Fruit fly (Drosophila melanogaster) whole organism, prepupa: ENCODE data around the gene BBIP1.

Experiments used
- Blimp-1 ChIP-seq: fragments of 200-800 bp; sonication (Bioruptor generic); optimal IDR thresholded peaks from 3 replicates; lab custom pipeline; 2017; ENCODE audit warnings: missing biosample characterization, missing genetic modification characterization, mild to moderate bottlenecking, moderate library complexity, missing genetic modification reagents
- CG10631 ChIP-seq: fragments of 200-800 bp; sonication (Bioruptor generic); optimal IDR thresholded peaks from 2 replicates; lab custom pipeline; 2016; ENCODE audit warnings: missing biosample characterization, missing genetic modification characterization
- CG11294 ChIP-seq: fragments of 200-800 bp; sonication (Bioruptor generic); IDR thresholded peaks from 2 replicates; pipeline ENCODE4 v1.3.6; 2022; ENCODE audit warnings: missing biosample characterization, missing genetic modification characterization
- CG11762 ChIP-seq: fragments of 200-800 bp; sonication (Bioruptor generic); optimal IDR thresholded peaks from 3 replicates; lab custom pipeline; 2016; ENCODE audit warnings: missing biosample characterization, missing genetic modification characterization; ENCODE audit not compliant: insufficient read depth
- CG11902 ChIP-seq: fragments of 200-800 bp; sonication (Bioruptor generic); optimal IDR thresholded peaks from 3 replicates; lab custom pipeline; 2016; ENCODE audit warnings: missing biosample characterization, missing genetic modification characterization
- CG15336 ChIP-seq: fragments of 200-800 bp; sonication (Bioruptor generic); IDR thresholded peaks from 2 replicates; pipeline ENCODE4 v1.3.6; 2022; ENCODE audit warnings: missing biosample characterization, missing genetic modification characterization
- CG1621 ChIP-seq: fragments of 200-800 bp; sonication (Bioruptor generic); optimal IDR thresholded peaks from 3 replicates; lab custom pipeline; 2018; ENCODE audit warnings: missing biosample characterization, mild to moderate bottlenecking, missing genetic modification characterization
- CG16779 ChIP-seq: fragments of 200-800 bp; sonication (Bioruptor generic); optimal IDR thresholded peaks from 3 replicates; lab custom pipeline; 2017; ENCODE audit warnings: missing biosample characterization, mild to moderate bottlenecking, missing genetic modification characterization
- CG31627 ChIP-seq: fragments of 200-800 bp; sonication (Bioruptor generic); optimal IDR thresholded peaks from 3 replicates; lab custom pipeline; 2016; ENCODE audit warnings: missing biosample characterization, missing genetic modification characterization
- CG32006 ChIP-seq: fragments of 200-800 bp; sonication (Bioruptor generic); optimal IDR thresholded peaks from 3 replicates; lab custom pipeline; 2017; ENCODE audit warnings: missing biosample characterization, mild to moderate bottlenecking, missing genetic modification characterization
- CG34406 ChIP-seq: fragments of 200-800 bp; sonication (Bioruptor generic); optimal IDR thresholded peaks from 3 replicates; lab custom pipeline; 2016; ENCODE audit warnings: missing biosample characterization, missing genetic modification characterization
- CG3919 ChIP-seq: fragments of 200-800 bp; sonication (Bioruptor generic); optimal IDR thresholded peaks from 3 replicates; lab custom pipeline; 2016; ENCODE audit warnings: missing biosample characterization, missing genetic modification characterization
- CG4318 ChIP-seq: fragments of 200-800 bp; sonication (Bioruptor generic); optimal IDR thresholded peaks from 3 replicates; lab custom pipeline; 2017; ENCODE audit warnings: missing biosample characterization, mild to moderate bottlenecking, missing genetic modification characterization
- CG6163 ChIP-seq: fragments of 200-800 bp; sonication (Bioruptor generic); IDR thresholded peaks from 3 replicates; pipeline ENCODE4 v1.3.6; 2022; ENCODE audit warnings: missing biosample characterization, missing genetic modification characterization
- CG6276 ChIP-seq: fragments of 200-800 bp; sonication (Bioruptor generic); optimal IDR thresholded peaks from 2 replicates; lab custom pipeline; 2017; ENCODE audit warnings: missing biosample characterization, mild to moderate bottlenecking, missing genetic modification characterization
- CG6792 ChIP-seq: fragments of 200-800 bp; sonication (Bioruptor generic); optimal IDR thresholded peaks from 3 replicates; lab custom pipeline; 2016; ENCODE audit warnings: missing biosample characterization, missing genetic modification characterization
- CG6808 ChIP-seq: fragments of 200-800 bp; sonication (Bioruptor generic); optimal IDR thresholded peaks from 3 replicates; lab custom pipeline; 2017; ENCODE audit warnings: missing biosample characterization, missing genetic modification characterization, mild to moderate bottlenecking, moderate library complexity, missing genetic modification reagents
- CG6854 ChIP-seq: fragments of 200-800 bp; sonication (Bioruptor generic); optimal IDR thresholded peaks from 2 replicates; lab custom pipeline; 2017; ENCODE audit warnings: missing biosample characterization, mild to moderate bottlenecking, missing genetic modification characterization
- CG7368 ChIP-seq: fragments of 200-800 bp; sonication (Bioruptor generic); optimal IDR thresholded peaks from 3 replicates; lab custom pipeline; 2016; ENCODE audit warnings: missing biosample characterization, missing genetic modification characterization
- CG8119 ChIP-seq: fragments of 200-800 bp; sonication (Bioruptor generic); IDR thresholded peaks from 3 replicates; pipeline ENCODE4 v1.3.6; 2022; ENCODE audit warnings: missing biosample characterization, missing genetic modification characterization
- CG8319 ChIP-seq: fragments of 200-800 bp; sonication (Bioruptor generic); optimal IDR thresholded peaks from 3 replicates; lab custom pipeline; 2016; ENCODE audit warnings: missing biosample characterization, missing genetic modification characterization
- CG8632 ChIP-seq: fragments of 200-800 bp; sonication (Bioruptor generic); optimal IDR thresholded peaks from 3 replicates; lab custom pipeline; 2016; ENCODE audit warnings: missing biosample characterization, missing genetic modification characterization
- CG9139 ChIP-seq: fragments of 200-800 bp; sonication (Bioruptor generic); optimal IDR thresholded peaks from 3 replicates; lab custom pipeline; 2017; ENCODE audit warnings: missing biosample characterization, mild to moderate bottlenecking, missing genetic modification characterization
- Eip75B ChIP-seq: fragments of 200-800 bp; sonication (Bioruptor generic); optimal IDR thresholded peaks from 3 replicates; lab custom pipeline; 2016; ENCODE audit warnings: missing biosample characterization, missing genetic modification characterization
- Eip78C ChIP-seq: fragments of 200-800 bp; sonication (Bioruptor generic); peaks from one replicate; lab custom pipeline; 2016; ENCODE audit warnings: missing biosample characterization, missing genetic modification characterization
- Eip93F ChIP-seq: fragments of 200-800 bp; sonication (Bioruptor generic); optimal IDR thresholded peaks from 2 replicates; lab custom pipeline; 2016; ENCODE audit warnings: missing biosample characterization, mild to moderate bottlenecking, missing genetic modification characterization
- Ets21C ChIP-seq: fragments of 200-800 bp; sonication (Bioruptor generic); optimal IDR thresholded peaks from 3 replicates; lab custom pipeline; 2016; ENCODE audit warnings: missing biosample characterization, missing genetic modification characterization
- Ets96B ChIP-seq: fragments of 200-800 bp; optimal IDR thresholded peaks from 2 replicates; lab custom pipeline; 2019; ENCODE audit warnings: missing biosample characterization, mild to moderate bottlenecking, missing genetic modification characterization, moderate library complexity
- Hr38 ChIP-seq: sonication (Bioruptor generic); optimal IDR thresholded peaks from 2 replicates; lab custom pipeline; 2016; ENCODE audit warnings: missing biosample characterization, missing genetic modification characterization
- Hr39 ChIP-seq: fragments of 200-800 bp; sonication (Bioruptor generic); optimal IDR thresholded peaks from 2 replicates; lab custom pipeline; 2016; ENCODE audit warnings: missing biosample characterization, missing genetic modification characterization
- Hr4 ChIP-seq: fragments of 200-800 bp; sonication (Bioruptor generic); optimal IDR thresholded peaks from 3 replicates; lab custom pipeline; 2016; ENCODE audit warnings: missing biosample characterization, missing genetic modification characterization
- Lpt ChIP-seq: fragments of 200-800 bp; sonication (Bioruptor generic); optimal IDR thresholded peaks from 3 replicates; lab custom pipeline; 2016; ENCODE audit warnings: missing biosample characterization, missing genetic modification characterization
- OdsH ChIP-seq: fragments of 200-800 bp; sonication (Bioruptor generic); optimal IDR thresholded peaks from 3 replicates; lab custom pipeline; 2016; ENCODE audit warnings: missing biosample characterization, missing genetic modification characterization
- Smox ChIP-seq: fragments of 200-800 bp; sonication (Bioruptor generic); optimal IDR thresholded peaks from 3 replicates; lab custom pipeline; 2016; ENCODE audit warnings: missing biosample characterization, missing genetic modification characterization
- Sox102F ChIP-seq: fragments of 200-800 bp; sonication (Bioruptor generic); optimal IDR thresholded peaks from 2 replicates; lab custom pipeline; 2016; ENCODE audit warnings: missing biosample characterization, mild to moderate bottlenecking, missing genetic modification characterization
- Sox14 ChIP-seq: fragments of 200-800 bp; sonication (Bioruptor generic); optimal IDR thresholded peaks from 3 replicates; lab custom pipeline; 2016; ENCODE audit warnings: missing biosample characterization, missing genetic modification characterization
- Sox15 ChIP-seq: fragments of 200-800 bp; sonication (Bioruptor generic); optimal IDR thresholded peaks from 3 replicates; lab custom pipeline; 2016; ENCODE audit warnings: missing biosample characterization, missing genetic modification characterization
- acj6 ChIP-seq: fragments of 200-800 bp; sonication (Bioruptor generic); optimal IDR thresholded peaks from 3 replicates; lab custom pipeline; 2016; ENCODE audit warnings: missing biosample characterization, missing genetic modification characterization
- cyc ChIP-seq: fragments of 200-800 bp; sonication (Bioruptor generic); optimal IDR thresholded peaks from 3 replicates; lab custom pipeline; 2016; ENCODE audit warnings: missing biosample characterization, missing genetic modification characterization
- dac ChIP-seq: fragments of 200-800 bp; sonication (Bioruptor generic); optimal IDR thresholded peaks from 2 replicates; lab custom pipeline; 2017; ENCODE audit warnings: missing biosample characterization, mild to moderate bottlenecking, missing genetic modification characterization
- esn ChIP-seq: fragments of 200-800 bp; sonication (Bioruptor generic); optimal IDR thresholded peaks from 2 replicates; lab custom pipeline; 2016; ENCODE audit warnings: missing biosample characterization, mild to moderate bottlenecking, missing genetic modification characterization, moderate library complexity
- fkh ChIP-seq: fragments of 200-800 bp; sonication (Bioruptor generic); optimal IDR thresholded peaks from 3 replicates; lab custom pipeline; 2017; ENCODE audit warnings: missing biosample characterization, mild to moderate bottlenecking, missing genetic modification characterization, moderate library complexity
- lz ChIP-seq: fragments of 200-800 bp; sonication (Bioruptor generic); optimal IDR thresholded peaks from 3 replicates; lab custom pipeline; 2016; ENCODE audit warnings: missing biosample characterization, missing genetic modification characterization
- pdm3 ChIP-seq: fragments of 200-800 bp; sonication (Bioruptor generic); optimal IDR thresholded peaks from 3 replicates; lab custom pipeline; 2016; ENCODE audit warnings: missing biosample characterization, missing genetic modification characterization
- salr ChIP-seq, 2 experiments: fragments of 200-800 bp; sonication (Bioruptor generic); optimal IDR thresholded peaks; 3 replicates each; lab custom pipeline; 2016 to 2018; ENCODE audit warnings: missing biosample characterization in 2 of 2, missing genetic modification characterization in 2 of 2, mild to moderate bottlenecking in 1 of 2
- svp ChIP-seq: fragments of 200-800 bp; sonication (Bioruptor generic); peaks from one replicate; lab custom pipeline; 2016; ENCODE audit warnings: missing biosample characterization, missing genetic modification characterization
- topi ChIP-seq: fragments of 200-800 bp; sonication (Bioruptor generic); optimal IDR thresholded peaks from 3 replicates; lab custom pipeline; 2016; ENCODE audit warnings: missing biosample characterization, missing genetic modification characterization
- vri ChIP-seq: fragments of 200-800 bp; sonication (Bioruptor generic); optimal IDR thresholded peaks from 3 replicates; lab custom pipeline; 2016; ENCODE audit warnings: missing biosample characterization, mild to moderate bottlenecking, missing genetic modification characterization

Gene BBIP1

dm6 chr3R:9390201-9390600 lies 14.0 kb upstream of the BBIP1 start:
- TF ChIP-seq fkh, result peak; percentile 93
- TF ChIP-seq CG15336 (GFP tag; lab: Robert Waterston, UW), result no peak
- no peak for TF ChIP-seq acj6 (GFP tag; lab: Kevin White, UChicago)

DNA sequence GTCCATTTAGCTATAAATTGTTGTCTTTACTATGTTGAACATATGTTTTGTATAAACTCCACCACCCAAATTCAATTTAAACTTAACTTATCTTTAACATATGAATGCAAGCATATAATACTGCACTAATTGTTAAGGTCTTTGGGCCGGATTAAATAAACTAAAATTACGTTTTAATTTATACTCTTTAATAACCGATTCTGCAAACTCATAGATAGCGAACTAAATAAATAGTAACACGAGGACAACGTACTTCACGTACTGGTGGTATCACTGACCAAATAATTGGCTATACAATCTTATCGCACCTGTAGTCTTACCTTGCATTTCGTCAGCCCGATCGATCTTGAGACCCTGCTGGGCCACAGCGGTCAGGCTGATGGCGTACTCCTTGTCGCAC lies 11.8 kb upstream of the BBIP1 start:
- TF ChIP-seq cyc (no peak), acj6 (GFP tag; lab: Kevin White, UChicago) (no peak)

DNA sequence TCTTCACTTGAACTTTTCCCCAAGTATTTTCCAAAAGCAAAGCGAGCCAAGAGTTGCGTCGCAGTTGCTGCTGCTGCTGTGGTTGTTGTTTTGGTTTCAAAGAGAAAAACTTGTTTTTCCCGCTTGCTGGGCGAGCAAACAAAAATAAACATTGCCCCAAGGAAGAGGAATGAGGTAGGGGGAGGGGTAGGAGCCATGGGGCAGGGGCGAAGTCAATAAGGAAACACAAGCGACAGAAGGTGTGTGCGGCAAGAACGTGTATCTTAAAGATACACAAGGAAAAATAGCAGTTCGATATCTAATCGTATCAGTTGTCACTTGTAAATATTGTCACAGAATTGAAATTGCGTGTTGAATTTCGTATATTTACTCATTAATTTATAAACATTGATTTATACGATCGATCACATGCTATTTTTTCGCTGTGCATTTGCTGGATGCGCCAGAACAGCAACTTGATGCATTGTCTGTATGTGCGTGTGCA lies 10.6 kb upstream of the BBIP1 start:
- peak; percentile 97 for TF ChIP-seq CG10631 (GFP tag; lab: Kevin White, UChicago)
- TF ChIP-seq Lpt, result peak; percentile 96
- peak; percentile 70 for TF ChIP-seq Sox15 (GFP tag; lab: Kevin White, UChicago)
- peak; percentile 70 for TF ChIP-seq Eip93F (GFP tag; lab: Kevin White, UChicago)
- TF ChIP-seq CG7368, result peak; percentile 93
- TF ChIP-seq OdsH (GFP tag; lab: Kevin White, UChicago), result peak; percentile 95
- TF ChIP-seq vri (GFP tag; lab: Kevin White, UChicago), result peak; percentile 89
- no peak for TF ChIP-seq Hr38
- peak; percentile 94 for TF ChIP-seq esn
- TF ChIP-seq acj6 (GFP tag; lab: Kevin White, UChicago), result peak; percentile 95
- peak; percentile 96 for TF ChIP-seq CG15336 (GFP tag; lab: Robert Waterston, UW)
- TF ChIP-seq CG11902 (GFP tag; lab: Kevin White, UChicago), result peak; percentile 78
- TF ChIP-seq CG6276 (GFP tag; lab: Kevin White, UChicago), result peak; percentile 96
- peak; percentile 94 for TF ChIP-seq svp (GFP tag; lab: Kevin White, UChicago)
- peak; percentile 91 for TF ChIP-seq CG31627 (GFP tag; lab: Kevin White, UChicago)
- TF ChIP-seq Eip75B (GFP tag; lab: Kevin White, UChicago), result peak; percentile 94
- peak; percentile 96 for TF ChIP-seq CG1621
- peak; percentile 93 for TF ChIP-seq fkh
- peak; percentile 84 for TF ChIP-seq dac (GFP tag; lab: Kevin White, UChicago)
- peak; percentile 95 for TF ChIP-seq CG11762 (GFP tag; lab: Kevin White, UChicago)
- TF ChIP-seq Eip78C (GFP tag; lab: Kevin White, UChicago), result peak; percentile 98
- peak; percentile 90 for TF ChIP-seq CG6854 (GFP tag; lab: Kevin White, UChicago)
- peak; percentile 95 to 96 for TF ChIP-seq salr (GFP tag; optimal IDR thresholded peaks at IDR 0.05; lab: Kevin White, UChicago)
- TF ChIP-seq pdm3, result peak; percentile 92
- TF ChIP-seq Smox (GFP tag; lab: Kevin White, UChicago), result peak; percentile 91
- peak; percentile 98 for TF ChIP-seq Ets96B (tag; lab: Kevin White, UChicago)
- peak; percentile 92 for TF ChIP-seq CG16779
- TF ChIP-seq CG6808 (GFP tag; lab: Kevin White, UChicago), result peak; percentile 97
- TF ChIP-seq CG4318 (GFP tag; lab: Kevin White, UChicago), result peak; percentile 86
- TF ChIP-seq topi (GFP tag; lab: Kevin White, UChicago), result peak; percentile 92
- TF ChIP-seq Ets21C, result peak; percentile 87
- TF ChIP-seq Hr39 (GFP tag; lab: Kevin White, UChicago), result peak; percentile 91
- peak; percentile 86 for TF ChIP-seq Hr4 (GFP tag; lab: Kevin White, UChicago)
- peak; percentile 98 for TF ChIP-seq CG6163 (GFP tag; lab: Robert Waterston, UW)
- TF ChIP-seq Sox102F (GFP tag; lab: Kevin White, UChicago), result peak; percentile 92
- TF ChIP-seq cyc, result peak; percentile 91
- peak; percentile 95 for TF ChIP-seq CG8119 (GFP tag; lab: Robert Waterston, UW)
- peak; percentile 89 for TF ChIP-seq CG34406
- TF ChIP-seq CG32006 (GFP tag; lab: Kevin White, UChicago), result peak; percentile 95
- TF ChIP-seq CG9139 (GFP tag; lab: Kevin White, UChicago), result peak; percentile 94
- peak; percentile 93 for TF ChIP-seq CG8319 (GFP tag; lab: Kevin White, UChicago)
- peak; percentile 91 for TF ChIP-seq CG8632 (GFP tag; lab: Kevin White, UChicago)
- TF ChIP-seq Blimp-1 (GFP tag; lab: Kevin White, UChicago), result peak; percentile 82
- TF ChIP-seq CG3919 (GFP tag; lab: Kevin White, UChicago), result peak; percentile 98
- peak; percentile 97 for TF ChIP-seq Sox14 (GFP tag; lab: Kevin White, UChicago)
- peak; percentile 83 for TF ChIP-seq CG11294 (GFP tag; lab: Robert Waterston, UW)
- peak; percentile 94 for TF ChIP-seq CG6792 (GFP tag; lab: Kevin White, UChicago)
- TF ChIP-seq lz (GFP tag; lab: Kevin White, UChicago), result peak; percentile 91
